Fruit fly (Drosophila melanogaster) whole organism, embryonic: Measurements from ENCODE around the gene Trs23.
A peak's percentile ranks its signal among the peaks of the same experiment; 100 is the strongest.

ENCODE experiments used
- B-H1 ChIP-seq: fragments of 200-800 bp; sonication (Bioruptor generic); IDR thresholded peaks from 3 replicates; pipeline ENCODE4 v1.3.6; 2022; ENCODE audit warnings: missing biosample characterization, missing genetic modification characterization
- BEAF-32 ChIP-seq: fragments of 200-800 bp; sonication (Bioruptor generic); optimal IDR thresholded peaks from 3 replicates; lab custom pipeline; 2017; ENCODE audit warnings: missing biosample characterization, missing genetic modification characterization, mild to moderate bottlenecking, moderate library complexity, missing genetic modification reagents
- Bgb ChIP-seq: fragments of 200-800 bp; sonication (Bioruptor generic); IDR thresholded peaks from 2 replicates; pipeline ENCODE4 v1.3.6; 2022; ENCODE audit warnings: missing biosample characterization, missing genetic modification characterization; ENCODE audit not compliant: partially characterized antibody
- CG10565 ChIP-seq: fragments of 200-800 bp; sonication (Bioruptor generic); optimal IDR thresholded peaks from 3 replicates; lab custom pipeline; 2016; ENCODE audit warnings: missing biosample characterization, mild to moderate bottlenecking, missing genetic modification characterization
- CG13775 ChIP-seq: fragments of 200-800 bp; sonication (Bioruptor generic); optimal IDR thresholded peaks from 3 replicates; lab custom pipeline; 2017; ENCODE audit warnings: missing biosample characterization, mild to moderate bottlenecking, missing genetic modification characterization
- CG14667 ChIP-seq: fragments of 200-800 bp; sonication (Bioruptor generic); IDR thresholded peaks from 2 replicates; pipeline ENCODE4 v1.3.6; 2022; ENCODE audit warnings: missing biosample characterization, missing genetic modification characterization
- CG17829 ChIP-seq: fragments of 200-800 bp; optimal IDR thresholded peaks from 2 replicates; lab custom pipeline; 2019; ENCODE audit warnings: missing biosample characterization, mild to moderate bottlenecking, missing genetic modification characterization, moderate library complexity
- CG2712 ChIP-seq: fragments of 200-800 bp; optimal IDR thresholded peaks from 3 replicates; lab custom pipeline; 2019; ENCODE audit warnings: missing biosample characterization, mild to moderate bottlenecking, missing genetic modification characterization, moderate library complexity
- CG31365 ChIP-seq: fragments of 200-800 bp; sonication (Bioruptor generic); optimal IDR thresholded peaks from 2 replicates; lab custom pipeline; 2018; ENCODE audit warnings: missing biosample characterization, mild to moderate bottlenecking, missing genetic modification characterization
- CG32532 ChIP-seq: fragments of 200-800 bp; sonication (Bioruptor generic); IDR thresholded peaks from 2 replicates; pipeline ENCODE4 v1.3.6; 2022; ENCODE audit warnings: missing biosample characterization, missing genetic modification characterization
- CG32767 ChIP-seq: fragments of 200-800 bp; sonication (Bioruptor generic); IDR thresholded peaks from 2 replicates; pipeline ENCODE4 v1.3.6; 2022; ENCODE audit warnings: missing biosample characterization, missing genetic modification characterization
- CG33213 ChIP-seq: fragments of 200-800 bp; sonication (Bioruptor generic); optimal IDR thresholded peaks from 3 replicates; lab custom pipeline; 2016; ENCODE audit warnings: missing biosample characterization, missing genetic modification characterization
- CG42726 ChIP-seq: fragments of 200-800 bp; sonication (Bioruptor generic); IDR thresholded peaks from 2 replicates; pipeline ENCODE4 v1.3.6; 2022; ENCODE audit warnings: missing biosample characterization, missing genetic modification characterization; ENCODE audit not compliant: partially characterized antibody
- CG4282 ChIP-seq: fragments of 200-800 bp; sonication (Bioruptor generic); optimal IDR thresholded peaks from 2 replicates; lab custom pipeline; 2016; ENCODE audit warnings: missing biosample characterization, missing genetic modification characterization
- CG4404 ChIP-seq: fragments of 200-800 bp; sonication (Bioruptor generic); IDR thresholded peaks from 2 replicates; pipeline ENCODE4 v1.3.6; 2022; ENCODE audit warnings: missing biosample characterization, missing genetic modification characterization
- CG5245 ChIP-seq: fragments of 200-800 bp; sonication (Bioruptor generic); optimal IDR thresholded peaks from 3 replicates; lab custom pipeline; 2016; ENCODE audit warnings: missing biosample characterization, missing genetic modification characterization
- CG6175 ChIP-seq: fragments of 200-800 bp; sonication (Bioruptor generic); IDR thresholded peaks from 3 replicates; pipeline ENCODE4 v1.3.6; 2022; ENCODE audit warnings: missing biosample characterization, missing genetic modification characterization
- CG7987 ChIP-seq: fragments of 200-800 bp; sonication (Bioruptor generic); optimal IDR thresholded peaks from 2 replicates; lab custom pipeline; 2018; ENCODE audit warnings: missing biosample characterization, mild to moderate bottlenecking, missing genetic modification characterization, moderate library complexity
- Dip2 ChIP-seq: fragments of 200-800 bp; sonication (Bioruptor generic); IDR thresholded peaks from 2 replicates; pipeline ENCODE4 v1.3.6; 2022; ENCODE audit warnings: missing biosample characterization, missing genetic modification characterization
- Doc2 ChIP-seq: fragments of 200-800 bp; sonication (Bioruptor generic); IDR thresholded peaks from 2 replicates; pipeline ENCODE4 v1.3.6; 2022; ENCODE audit warnings: missing biosample characterization, missing genetic modification characterization
- Fer2 ChIP-seq: fragments of 200-800 bp; sonication (Bioruptor generic); optimal IDR thresholded peaks from 2 replicates; lab custom pipeline; 2018; ENCODE audit warnings: missing biosample characterization, mild to moderate bottlenecking, missing genetic modification characterization, moderate library complexity
- Gsc ChIP-seq: fragments of 200-800 bp; sonication (Bioruptor generic); IDR thresholded peaks from 2 replicates; pipeline ENCODE4 v1.3.6; 2022; ENCODE audit warnings: missing biosample characterization, missing genetic modification characterization
- Hr39 ChIP-seq: fragments of >200 bp; optimal IDR thresholded peaks from 2 replicates; lab custom pipeline; 2017
- Sox100B ChIP-seq: fragments of 200-800 bp; sonication (Bioruptor generic); optimal IDR thresholded peaks from 3 replicates; lab custom pipeline; 2018; ENCODE audit warnings: missing biosample characterization, mild to moderate bottlenecking, missing genetic modification characterization
- Ssrp ChIP-seq: fragments of 200-800 bp; sonication (Bioruptor generic); optimal IDR thresholded peaks from 2 replicates; lab custom pipeline; 2018; ENCODE audit warnings: missing biosample characterization, mild to moderate bottlenecking, missing genetic modification characterization, moderate library complexity
- Trl ChIP-seq, 3 experiments: fragments of >200 bp in 2 of 3; fragments of 200-800 bp in 1 of 3; sonication (Bioruptor generic) in 1 of 3; optimal IDR thresholded peaks; 2 replicates in 1 of 3; 3 replicates in 2 of 3; lab custom pipeline; 2016 to 2017; ENCODE audit warnings: missing biosample characterization in 1 of 3, missing genetic modification characterization in 1 of 3
- aop ChIP-seq: fragments of 200-800 bp; sonication (Bioruptor generic); IDR thresholded peaks from 2 replicates; pipeline ENCODE4 v1.3.6; 2022; ENCODE audit warnings: missing biosample characterization, missing genetic modification characterization
- ap ChIP-seq: fragments of 200-800 bp; sonication (Bioruptor generic); IDR thresholded peaks from 2 replicates; pipeline ENCODE4 v1.3.6; 2022; ENCODE audit warnings: missing biosample characterization, missing genetic modification characterization
- ash1 ChIP-seq: fragments of 200-800 bp; sonication (Bioruptor generic); optimal IDR thresholded peaks from 2 replicates; lab custom pipeline; 2018; ENCODE audit warnings: missing biosample characterization, mild to moderate bottlenecking, missing genetic modification characterization
- bab2 ChIP-seq: fragments of 200-800 bp; sonication (Bioruptor generic); optimal IDR thresholded peaks from 2 replicates; lab custom pipeline; 2016; ENCODE audit warnings: missing biosample characterization, missing genetic modification characterization
- bcd ChIP-seq: fragments of 200-800 bp; sonication (Bioruptor generic); optimal IDR thresholded peaks from 2 replicates; lab custom pipeline; 2017; ENCODE audit warnings: missing biosample characterization, mild to moderate bottlenecking, missing genetic modification characterization
- bowl ChIP-seq: fragments of 200-800 bp; sonication (Bioruptor generic); IDR thresholded peaks from 2 replicates; pipeline ENCODE4 v1.3.6; 2022; ENCODE audit warnings: missing biosample characterization, missing genetic modification characterization
- cas ChIP-seq: fragments of 200-800 bp; sonication (Bioruptor generic); IDR thresholded peaks from 2 replicates; pipeline ENCODE4 v1.3.6; 2022; ENCODE audit warnings: missing biosample characterization, missing genetic modification characterization
- dan ChIP-seq: fragments of 200-800 bp; sonication (Bioruptor generic); IDR thresholded peaks from 2 replicates; pipeline ENCODE4 v1.3.6; 2022; ENCODE audit warnings: missing biosample characterization, missing genetic modification characterization
- dm ChIP-seq: fragments of 200-800 bp; sonication (Bioruptor generic); optimal IDR thresholded peaks from 3 replicates; lab custom pipeline; 2016; ENCODE audit warnings: missing biosample characterization, missing genetic modification characterization
- gsb ChIP-seq: fragments of 200-800 bp; sonication (Bioruptor generic); IDR thresholded peaks from 2 replicates; pipeline ENCODE4 v1.3.6; 2022; ENCODE audit warnings: missing biosample characterization, missing genetic modification characterization
- gsb-n ChIP-seq: fragments of 200-800 bp; sonication (Bioruptor generic); optimal IDR thresholded peaks from 3 replicates; lab custom pipeline; 2018; ENCODE audit warnings: missing biosample characterization, mild to moderate bottlenecking, missing genetic modification characterization
- h ChIP-seq: fragments of >200 bp; optimal IDR thresholded peaks from 2 replicates; lab custom pipeline; 2017
- jing ChIP-seq: fragments of 200-800 bp; sonication (Bioruptor generic); optimal IDR thresholded peaks from 2 replicates; lab custom pipeline; 2018; ENCODE audit warnings: missing biosample characterization, mild to moderate bottlenecking, missing genetic modification characterization
- lola ChIP-seq, 3 experiments: fragments of >200 bp in 2 of 3; fragments of 200-800 bp in 1 of 3; sonication (Bioruptor generic) in 1 of 3; optimal IDR thresholded peaks; 2 replicates each; lab custom pipeline; 2017 to 2019; ENCODE audit warnings: missing biosample characterization in 3 of 3, missing genetic modification characterization in 3 of 3, mild to moderate bottlenecking in 1 of 3, moderate library complexity in 1 of 3
- pho ChIP-seq: fragments of 200-800 bp; sonication (Bioruptor generic); optimal IDR thresholded peaks from 2 replicates; lab custom pipeline; 2016; ENCODE audit warnings: missing biosample characterization, missing genetic modification characterization
- rib ChIP-seq: fragments of 200-800 bp; sonication (Bioruptor generic); IDR thresholded peaks from 2 replicates; pipeline ENCODE4 v1.3.6; 2022; ENCODE audit warnings: missing biosample characterization, missing genetic modification characterization
- salm ChIP-seq: fragments of 200-800 bp; sonication (Bioruptor generic); optimal IDR thresholded peaks from 2 replicates; lab custom pipeline; 2018; ENCODE audit warnings: missing biosample characterization, mild to moderate bottlenecking, missing genetic modification characterization
- scrt ChIP-seq: fragments of 200-800 bp; sonication (Bioruptor generic); optimal IDR thresholded peaks from 2 replicates; lab custom pipeline; 2018; ENCODE audit warnings: missing biosample characterization, mild to moderate bottlenecking, missing genetic modification characterization, moderate library complexity
- slou ChIP-seq: fragments of 200-800 bp; sonication (Bioruptor generic); optimal IDR thresholded peaks from 3 replicates; lab custom pipeline; 2016; ENCODE audit warnings: missing biosample characterization, missing genetic modification characterization
- sr ChIP-seq: fragments of 200-800 bp; sonication (Bioruptor generic); IDR thresholded peaks from 3 replicates; pipeline ENCODE4 v1.3.6; 2022; ENCODE audit warnings: missing biosample characterization, missing genetic modification characterization
- ttk ChIP-seq: fragments of 200-800 bp; sonication (Bioruptor generic); IDR thresholded peaks from 2 replicates; pipeline ENCODE4 v2.1.2; 2022; ENCODE audit warnings: missing biosample characterization, missing genetic modification characterization
- unpg ChIP-seq: fragments of 200-800 bp; sonication (Bioruptor generic); optimal IDR thresholded peaks from 3 replicates; lab custom pipeline; 2018; ENCODE audit warnings: missing biosample characterization, mild to moderate bottlenecking, missing genetic modification characterization, moderate library complexity
- vvl ChIP-seq: fragments of 200-800 bp; sonication (Bioruptor generic); IDR thresholded peaks from 2 replicates; pipeline ENCODE4 v1.3.6; 2022; ENCODE audit warnings: missing biosample characterization, missing genetic modification characterization
- zf30C ChIP-seq: fragments of 200-800 bp; sonication (Bioruptor generic); optimal IDR thresholded peaks from 3 replicates; lab custom pipeline; 2018; ENCODE audit warnings: missing biosample characterization, mild to moderate bottlenecking, missing genetic modification characterization

The Trs23 gene

dm6 chr2L:8717618-8718336, 31.7 kb downstream of the Trs23 start (continued):
- TF ChIP-seq jing (peak; percentile 43), ap (peak; percentile 66), CG13775 (peak; percentile 96), Bgb (GFP tag; lab: Robert Waterston, UW) (peak; percentile 25; the same call in 1 of the 2 replicates), Sox100B (peak; percentile 94), CG32767 (GFP tag; lab: Robert Waterston, UW) (0 out of 2 replicates have a peak, but pooled peaks have one; percentile 64), CG32532 (GFP tag; lab: Robert Waterston, UW) (peak; percentile 88), Doc2 (GFP tag; lab: Robert Waterston, UW) (no peak), CG6175 (GFP tag; lab: Robert Waterston, UW) (0 out of 3 replicates have a peak, but pooled peaks have one; percentile 33), Trl (optimal IDR thresholded peaks at IDR 0.05; lab: Kevin White, UChicago) (peak; percentile 85 to 95), Trl (GFP tag; optimal IDR thresholded peaks at IDR 0.05; lab: Kevin White, UChicago) (no peak), zf30C (peak; percentile 89), scrt (GFP tag; lab: Kevin White, UChicago) (peak; percentile 88), B-H1 (GFP tag; lab: Robert Waterston, UW) (peak; percentile 50), CG4282 (GFP tag; lab: Kevin White, UChicago) (no peak), CG4404 (GFP tag; lab: Robert Waterston, UW) (peak; percentile 44; the same call in 1 of the 2 replicates), bowl (no peak), CG10565 (GFP tag; lab: Kevin White, UChicago) (peak; percentile 17), slou (GFP tag; lab: Kevin White, UChicago) (peak; percentile 84), CG17829 (tag; lab: Kevin White, UChicago) (peak; percentile 88), ttk (GFP tag; lab: Robert Waterston, UW) (peak; percentile 73; the same call in 1 of the 2 replicates), pho (peak; percentile 73), sr (GFP tag; lab: Robert Waterston, UW) (peak; percentile 80), CG42726 (GFP tag; lab: Robert Waterston, UW) (no peak), h (lab: Kevin White, UChicago) (no peak), CG33213 (no peak), Dip2 (GFP tag; lab: Robert Waterston, UW) (no peak), Gsc (no peak), BEAF-32 (GFP tag; lab: Kevin White, UChicago) (no peak), CG7987 (peak; percentile 64), cas (GFP tag; lab: Robert Waterston, UW) (no peak; the same call in 1 of the 2 replicates), CG14667 (GFP tag; lab: Robert Waterston, UW) (peak; percentile 42; the same call in 1 of the 2 replicates), Ssrp (tag; lab: Kevin White, UChicago) (peak; percentile 91), dm (GFP tag; lab: Kevin White, UChicago) (peak; percentile 63), gsb (GFP tag; lab: Robert Waterston, UW) (peak; percentile 72), unpg (GFP tag; lab: Kevin White, UChicago) (peak; percentile 90), CG2712 (peak; percentile 92), lola (GFP tag; optimal IDR thresholded peaks at IDR 0.05; lab: Kevin White, UChicago) (peak in 1 of 3 experiments; percentile 85), aop (GFP tag; lab: Robert Waterston, UW) (peak; percentile 54; the same call in 1 of the 2 replicates), vvl (GFP tag; lab: Robert Waterston, UW) (peak; percentile 86), CG31365 (tag; lab: Kevin White, UChicago) (peak; percentile 19), Fer2 (peak; percentile 57), salm (tag; lab: Kevin White, UChicago) (peak; percentile 81), gsb-n (tag; lab: Kevin White, UChicago) (peak; percentile 80), bcd (GFP tag; lab: Kevin White, UChicago) (peak; percentile 90), bab2 (GFP tag; lab: Kevin White, UChicago) (peak; percentile 36), CG5245 (GFP tag; lab: Kevin White, UChicago) (peak; percentile 82), dan (no peak), Hr39 (lab: Kevin White, UChicago) (no peak), ash1 (GFP tag; lab: Kevin White, UChicago) (no peak), rib (peak; percentile 67)
